Fruit fly (Drosophila melanogaster) whole organism, pupa: ENCODE measurements around the gene CG16717.

Experiments
- CG12605 ChIP-seq: fragments of 200-800 bp; sonication (Bioruptor generic); IDR thresholded peaks from 2 replicates; pipeline ENCODE4 v1.3.6; 2022; ENCODE audit warnings: missing biosample characterization, missing genetic modification characterization
- CG14655 ChIP-seq: fragments of 200-800 bp; sonication (Bioruptor generic); optimal IDR thresholded peaks from 3 replicates; lab custom pipeline; 2017; ENCODE audit warnings: mild to moderate bottlenecking, missing biosample characterization, missing genetic modification reagents, missing genetic modification characterization
- CG17806 ChIP-seq: fragments of 200-800 bp; sonication (Bioruptor generic); optimal IDR thresholded peaks from 2 replicates; lab custom pipeline; 2018; ENCODE audit warnings: missing biosample characterization, mild to moderate bottlenecking, missing genetic modification characterization, moderate library complexity
- CG4496 ChIP-seq: fragments of 200-800 bp; sonication (Bioruptor generic); IDR thresholded peaks from 3 replicates; pipeline ENCODE4 v1.3.6; 2022; ENCODE audit warnings: missing biosample characterization, missing genetic modification characterization
- EcR ChIP-seq: fragments of 200-800 bp; sonication (Bioruptor generic); optimal IDR thresholded peaks from 3 replicates; lab custom pipeline; 2019; ENCODE audit warnings: missing biosample characterization, missing genetic modification characterization, mild to moderate bottlenecking, moderate library complexity, missing genetic modification reagents
- gl ChIP-seq: fragments of 200-800 bp; sonication (Bioruptor generic); optimal IDR thresholded peaks from 2 replicates; lab custom pipeline; 2018; ENCODE audit warnings: missing biosample characterization, mild to moderate bottlenecking, missing genetic modification characterization

DNA sequence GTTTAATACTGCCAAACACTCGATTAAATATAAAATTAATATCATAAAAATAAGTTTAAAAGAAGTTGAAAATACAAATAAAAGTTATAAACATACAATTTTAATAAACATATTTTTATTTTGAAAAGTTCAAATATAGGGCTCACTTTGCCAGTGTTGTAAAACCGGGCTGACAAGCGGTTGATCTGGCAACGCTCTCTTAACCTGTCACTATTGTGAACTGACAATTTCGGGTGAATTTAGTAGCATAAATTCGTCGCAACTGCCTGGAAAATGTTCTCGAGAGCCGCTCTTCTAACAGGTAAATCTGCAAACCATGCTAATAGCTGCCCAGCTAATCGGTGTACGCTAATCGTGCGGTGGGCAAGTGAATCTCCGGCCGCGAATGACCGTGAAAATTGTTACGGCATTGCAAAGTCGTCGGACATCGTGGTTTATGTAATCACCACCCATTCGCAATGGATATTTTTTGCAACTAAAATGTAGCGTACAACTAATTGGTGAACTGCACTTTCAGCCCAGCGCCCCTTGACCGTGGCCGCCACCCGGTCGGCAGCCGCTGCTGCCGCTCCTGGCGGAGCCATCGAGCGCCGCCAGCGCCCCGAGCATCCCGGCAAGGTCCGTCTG, 50.9 kb downstream of the CG16717 start, which contains the start of gene ATPsynB:
- TF ChIP-seq CG17806 (tag; lab: Kevin White, UChicago) (no peak), EcR (no peak), CG4496 (no peak), gl (no peak), CG14655 (GFP tag; lab: Kevin White, UChicago) (no peak), CG12605 (GFP tag; lab: Robert Waterston, UW) (no peak)
